Fruit fly (Drosophila melanogaster): ENCODE measurements around the gene CG4766.

Gene CG4766

dm6 chrX:5988088-5988987 is 12.3 kb downstream of the CG4766 start, which contains the start of gene CG5966 (continued):
- no peak for TF ChIP-seq CG10209 (GFP tag; optimal IDR thresholded peaks at IDR 0.05)
- no peak for TF ChIP-seq Vsx1 (GFP tag; optimal IDR thresholded peaks at IDR 0.05)
- no peak for TF ChIP-seq CG5180 (GFP tag; optimal IDR thresholded peaks at IDR 0.05)
- no peak for TF ChIP-seq pzg (GFP tag; optimal IDR thresholded peaks at IDR 0.05)
- peak; percentile 85 for TF ChIP-seq grn (GFP tag; optimal IDR thresholded peaks at IDR 0.05)
- TF ChIP-seq Rfx (GFP tag; IDR thresholded peaks at IDR 0.05), result no peak
- no peak for TF ChIP-seq run (tag; optimal IDR thresholded peaks at IDR 0.05)
- TF ChIP-seq GATAe (GFP tag; conservative IDR thresholded peaks at IDR 0.05), result no peak
- TF ChIP-seq slou (GFP tag; optimal IDR thresholded peaks at IDR 0.05), result no peak
- TF ChIP-seq salm (tag; optimal IDR thresholded peaks at IDR 0.05), result no peak
- no peak for TF ChIP-seq CG13123 (GFP tag; optimal IDR thresholded peaks at IDR 0.05)
- TF ChIP-seq Opbp (GFP tag; IDR thresholded peaks at IDR 0.05; ENCODE audit: partially characterized antibody), result no peak
- TF ChIP-seq Poxn (GFP tag; IDR thresholded peaks at IDR 0.05), result no peak
- no peak for TF ChIP-seq CG7556 (GFP tag; optimal IDR thresholded peaks at IDR 0.05)
- peak in 1 of 2 experiments; percentile 12 for TF ChIP-seq Trl (optimal IDR thresholded peaks at IDR 0.05)
- TF ChIP-seq Trl (GFP tag; optimal IDR thresholded peaks at IDR 0.05), result no peak
- no peak for TF ChIP-seq CG16815 (GFP tag; optimal IDR thresholded peaks at IDR 0.05)
- TF ChIP-seq CG8388 (GFP tag; optimal IDR thresholded peaks at IDR 0.05), result no peak
- no peak for TF ChIP-seq CG3065 (GFP tag; optimal IDR thresholded peaks at IDR 0.05)
- peak; percentile 92 for TF ChIP-seq Deaf1 (tag; optimal IDR thresholded peaks at IDR 0.05)
- no peak for TF ChIP-seq CoRest (tag; optimal IDR thresholded peaks at IDR 0.05)
- no peak for TF ChIP-seq CG17802 (tag; optimal IDR thresholded peaks at IDR 0.05)
- TF ChIP-seq CG16863 (GFP tag; optimal IDR thresholded peaks at IDR 0.05), result no peak
- no peak for TF ChIP-seq tio (GFP tag; optimal IDR thresholded peaks at IDR 0.05)
- no peak for TF ChIP-seq CG10565 (GFP tag; optimal IDR thresholded peaks at IDR 0.05)
- no peak for TF ChIP-seq onecut (GFP tag; IDR thresholded peaks at IDR 0.05)
- TF ChIP-seq CG31224 (GFP tag; IDR thresholded peaks at IDR 0.05), result no peak
- no peak for TF ChIP-seq so (GFP tag; IDR thresholded peaks at IDR 0.05)
- no peak for TF ChIP-seq gro (GFP tag; optimal IDR thresholded peaks at IDR 0.05)
- no peak for TF ChIP-seq pum (GFP tag; optimal IDR thresholded peaks at IDR 0.05)
- TF ChIP-seq zf30C (GFP tag; optimal IDR thresholded peaks at IDR 0.05), result no peak
- no peak for TF ChIP-seq Usf (GFP tag; optimal IDR thresholded peaks at IDR 0.05)
- no peak for TF ChIP-seq toy (GFP tag; IDR thresholded peaks at IDR 0.05)
- no peak for TF ChIP-seq Dek (tag; optimal IDR thresholded peaks at IDR 0.05)
- TF ChIP-seq Bteb2 (GFP tag; optimal IDR thresholded peaks at IDR 0.05), result no peak
- peak; percentile 21 for TF ChIP-seq sug (tag; optimal IDR thresholded peaks at IDR 0.05)
- no peak for TF ChIP-seq CG14014 (GFP tag; IDR thresholded peaks at IDR 0.05)
- TF ChIP-seq fu2 (GFP tag; optimal IDR thresholded peaks at IDR 0.05), result no peak
- peak; percentile 65; the same call in 2 of the 3 replicates for TF ChIP-seq row (GFP tag; IDR thresholded peaks at IDR 0.05)
- TF ChIP-seq CG13624 (GFP tag; optimal IDR thresholded peaks at IDR 0.05), result no peak
- TF ChIP-seq exex (tag; optimal IDR thresholded peaks at IDR 0.05), result peak; percentile 41
- TF ChIP-seq Hr51 (GFP tag; optimal IDR thresholded peaks at IDR 0.05), result no peak
- no peak for TF ChIP-seq CG8290 (GFP tag; optimal IDR thresholded peaks at IDR 0.05)
- TF ChIP-seq CG8290 (tag; optimal IDR thresholded peaks at IDR 0.05), result no peak
- no peak for TF ChIP-seq gcm (GFP tag; optimal IDR thresholded peaks at IDR 0.05)
- TF ChIP-seq gem (tag; optimal IDR thresholded peaks at IDR 0.05), result no peak
- TF ChIP-seq CG12155 (GFP tag; optimal IDR thresholded peaks at IDR 0.05), result no peak
- peak; percentile 18 for TF ChIP-seq CG13894 (tag; optimal IDR thresholded peaks at IDR 0.05)
- no peak for TF ChIP-seq CG10274 (GFP tag; optimal IDR thresholded peaks at IDR 0.05)
- TF ChIP-seq ems (GFP tag; optimal IDR thresholded peaks at IDR 0.05), result no peak

Measured in whole organism, embryonic.